Worm (Caenorhabditis elegans) whole organism, midembryonic: Measurements from ENCODE around the gene arl-3.

Experiments
- klf-2 ChIP-seq: fragments of 200-800 bp; sonication (Bioruptor generic); conservative IDR thresholded peaks from 2 replicates; pipeline ENCODE4 v1.3.6; 2022; ENCODE audit warnings: missing genetic modification reagents, missing genetic modification characterization, missing compliant biosample characterization
- ref-1 ChIP-seq: fragments of 200-800 bp; sonication (Bioruptor generic); conservative IDR thresholded peaks from 2 replicates; pipeline ENCODE4 v1.3.6; 2022; ENCODE audit warnings: missing genetic modification reagents, missing genetic modification characterization, missing compliant biosample characterization
- tab-1 ChIP-seq: fragments of 200-800 bp; sonication (Bioruptor generic); IDR thresholded peaks from 2 replicates; pipeline ENCODE4 v1.3.6; 2022; ENCODE audit warnings: missing genetic modification characterization, missing compliant biosample characterization

DNA sequence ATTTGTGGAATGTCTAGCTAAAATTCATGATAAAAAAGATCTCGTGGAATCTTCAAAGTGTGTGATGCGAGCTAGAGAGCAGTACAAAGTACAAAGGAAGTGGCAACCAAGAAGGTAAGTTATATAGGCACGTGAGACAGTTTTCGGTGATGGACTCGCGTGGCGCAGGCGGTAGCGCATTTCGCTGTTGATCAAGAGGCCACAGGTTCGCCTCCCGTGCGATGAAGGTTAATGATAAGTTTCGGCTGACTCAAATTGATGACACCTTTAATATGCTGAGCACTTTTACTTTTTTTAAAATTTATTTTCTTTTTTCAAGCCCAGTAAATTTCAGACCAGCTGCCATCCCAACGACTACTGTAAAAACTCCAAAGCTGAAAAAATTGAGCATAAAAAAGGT, 10.7 kb downstream of the arl-3 start:
- TF ChIP-seq klf-2 (0 out of 2 replicates have a peak, but pooled peaks have one; percentile 42), ref-1 (GFP tag; lab: Robert Waterston, UW) (no peak), tab-1 (GFP tag; lab: Robert Waterston, UW) (0 out of 2 replicates have a peak, but pooled peaks have one; percentile 26)
